Fruit fly (Drosophila melanogaster) whole organism: ENCODE measurements around the gene CG31642.

ENCODE experiments used
- CG8478 ChIP-seq: fragments of >200 bp; optimal IDR thresholded peaks from 2 replicates; lab custom pipeline; 2018; ENCODE audit warnings: inconsistent platforms
- Dll ChIP-seq: fragments of >200 bp; optimal IDR thresholded peaks from 2 replicates; lab custom pipeline; 2017
- EcR ChIP-seq, 2 experiments: fragments of >200 bp; optimal IDR thresholded peaks; 2 replicates each; lab custom pipeline; 2017; ENCODE audit warnings: missing biosample characterization in 2 of 2, missing genetic modification characterization in 2 of 2, missing genetic modification reagents in 2 of 2
- pan ChIP-seq: fragments of >200 bp; optimal IDR thresholded peaks from 2 replicates; lab custom pipeline; 2017
- psq ChIP-seq: fragments of >200 bp; optimal IDR thresholded peaks from 2 replicates; lab custom pipeline; 2017
- usp ChIP-seq: fragments of >200 bp; optimal IDR thresholded peaks from 2 replicates; lab custom pipeline; 2017; ENCODE audit warnings: missing biosample characterization, missing genetic modification characterization, mixed read lengths

- TF ChIP-seq CG8478 = no peak
- no peak for TF ChIP-seq usp (GFP tag; lab: Kevin White, UChicago)
- no peak for TF ChIP-seq psq (lab: Kevin White, UChicago)
- TF ChIP-seq Dll (lab: Kevin White, UChicago) = no peak
- TF ChIP-seq pan = no peak
- TF ChIP-seq EcR (GFP tag; optimal IDR thresholded peaks at IDR 0.05; lab: Kevin White, UChicago) = no peak
These were observed 32.5 kb upstream of the CG31642 start for dm6 chr2L:6085733-6086317.
